Worm (Caenorhabditis elegans): Measurements from ENCODE around the gene fbxc-18.

DNA sequence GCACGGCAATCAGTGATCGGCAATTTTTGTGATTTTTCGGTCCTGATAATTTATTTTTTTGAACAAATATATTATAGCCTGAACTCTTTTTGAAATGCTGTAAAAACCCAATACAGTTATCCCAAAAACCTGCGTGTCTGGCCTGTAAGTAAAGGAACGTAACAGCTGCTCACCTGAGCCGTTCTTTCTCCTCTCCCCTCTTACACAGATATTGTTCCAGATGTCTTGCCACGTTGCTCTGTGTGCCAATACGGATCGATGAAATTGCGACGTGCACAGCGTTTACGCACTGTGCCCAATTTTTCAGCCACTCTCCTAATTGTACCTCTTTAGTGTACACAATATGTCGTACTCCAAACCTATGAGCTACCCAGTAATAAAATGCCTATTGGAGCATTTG, 8.2 kb downstream of the fbxc-18 start, which contains the start of gene sdz-4:
- no peak for TF ChIP-seq cog-1 (tag; optimal IDR thresholded peaks at IDR 0.05)
- no peak for TF ChIP-seq flt-1 (GFP tag; IDR thresholded peaks at IDR 0.05)
- no peak for TF ChIP-seq ztf-23 (GFP tag; IDR thresholded peaks at IDR 0.05)
- no peak for TF ChIP-seq ztf-29 (GFP tag; IDR thresholded peaks at IDR 0.05)
- no peak for TF ChIP-seq ref-1 (GFP tag; conservative IDR thresholded peaks at IDR 0.05)
